Worm (Caenorhabditis elegans) whole organism, L3 larva: ENCODE data around the gene mecr-1.

Experiments used
- R02D3.7 ChIP-seq: fragments of 150-350 bp; optimal IDR thresholded peaks from 2 replicates; lab custom pipeline; 2014; ENCODE audit warnings: missing biosample characterization, missing genetic modification characterization
- ZK546.5 ChIP-seq: sonication (generic microtip); optimal IDR thresholded peaks from 2 replicates; lab custom pipeline; 2017; ENCODE audit warnings: missing biosample characterization, missing genetic modification characterization
- ama-1 ChIP-seq: fragments of 150-350 bp; optimal IDR thresholded peaks from 2 replicates; lab custom pipeline; 2018
- ceh-16 ChIP-seq: sonication (generic microtip); optimal IDR thresholded peaks from 2 replicates; lab custom pipeline; 2017; ENCODE audit warnings: missing biosample characterization, missing genetic modification characterization
- ceh-28 ChIP-seq: fragments of 150-350 bp; optimal IDR thresholded peaks from 2 replicates; lab custom pipeline; 2014; ENCODE audit warnings: missing biosample characterization, missing genetic modification reagents, missing genetic modification characterization
- ceh-82 ChIP-seq: fragments of 150-350 bp; optimal IDR thresholded peaks from 2 replicates; lab custom pipeline; 2014; ENCODE audit warnings: missing biosample characterization, missing genetic modification characterization
- ceh-9 ChIP-seq: sonication (generic microtip); optimal IDR thresholded peaks from 2 replicates; lab custom pipeline; 2018; ENCODE audit warnings: missing biosample characterization, missing genetic modification characterization
- egl-27 ChIP-seq: sonication (generic microtip); optimal IDR thresholded peaks from 4 replicates; lab custom pipeline; 2017; ENCODE audit warnings: missing biosample characterization, missing genetic modification reagents, missing genetic modification characterization
- egl-5 ChIP-seq: fragments of 150-350 bp; optimal IDR thresholded peaks from 2 replicates; lab custom pipeline; 2017; ENCODE audit warnings: missing biosample characterization, missing genetic modification reagents, missing genetic modification characterization, inconsistent platforms
- elt-2 ChIP-seq: sonication (generic microtip); optimal IDR thresholded peaks from 2 replicates; lab custom pipeline; 2016; ENCODE audit warnings: missing genetic modification reagents, mild to moderate bottlenecking, missing genetic modification characterization, missing compliant biosample characterization
- elt-3 ChIP-seq, 3 experiments: fragments of 150-350 bp in 1 of 3; sonication (generic microtip) in 2 of 3; optimal IDR thresholded peaks; 2 replicates in 2 of 3; 4 replicates in 1 of 3; lab custom pipeline; 2014 to 2017; ENCODE audit warnings: missing biosample characterization in 3 of 3, missing genetic modification characterization in 3 of 3
- fkh-2 ChIP-seq: fragments of 150-350 bp; optimal IDR thresholded peaks from 2 replicates; lab custom pipeline; 2014; ENCODE audit warnings: missing biosample characterization, missing genetic modification reagents, missing genetic modification characterization
- hmg-11 ChIP-seq: sonication (generic microtip); optimal IDR thresholded peaks from 2 replicates; lab custom pipeline; 2016; ENCODE audit warnings: missing genetic modification characterization, missing compliant biosample characterization
- jun-1 ChIP-seq: fragments of 150-350 bp; optimal IDR thresholded peaks from 2 replicates; lab custom pipeline; 2014; ENCODE audit warnings: missing biosample characterization, missing genetic modification reagents, missing genetic modification characterization
- lin-15B ChIP-seq: fragments of 150-350 bp; optimal IDR thresholded peaks from 2 replicates; lab custom pipeline; 2014; ENCODE audit warnings: missing biosample characterization, missing genetic modification characterization
- lin-39 ChIP-seq: fragments of 150-350 bp; optimal IDR thresholded peaks from 2 replicates; lab custom pipeline; 2018; ENCODE audit warnings: missing biosample characterization, missing genetic modification reagents, missing genetic modification characterization
- lsy-12 ChIP-seq: sonication (generic microtip); optimal IDR thresholded peaks from 2 replicates; lab custom pipeline; 2016; ENCODE audit warnings: mild to moderate bottlenecking, missing genetic modification characterization, missing compliant biosample characterization
- nfya-1 ChIP-seq: sonication (generic microtip); optimal IDR thresholded peaks from 2 replicates; lab custom pipeline; 2017; ENCODE audit warnings: missing genetic modification characterization, mild to moderate bottlenecking, missing compliant biosample characterization, antibody characterized with exemption, moderate library complexity; ENCODE audit not compliant: insufficient read depth
- nhr-11 ChIP-seq: fragments of 150-350 bp; optimal IDR thresholded peaks from 2 replicates; lab custom pipeline; 2014; ENCODE audit warnings: missing biosample characterization, missing genetic modification characterization
- nhr-12 ChIP-seq: fragments of 150-350 bp; optimal IDR thresholded peaks from 2 replicates; lab custom pipeline; 2014; ENCODE audit warnings: missing biosample characterization, missing genetic modification characterization
- nhr-23 ChIP-seq: fragments of 150-350 bp; optimal IDR thresholded peaks from 2 replicates; lab custom pipeline; 2014; ENCODE audit warnings: missing biosample characterization, missing genetic modification reagents, missing genetic modification characterization
- nhr-25 ChIP-seq: sonication (generic microtip); optimal IDR thresholded peaks from 2 replicates; lab custom pipeline; 2017; ENCODE audit warnings: missing biosample characterization, missing genetic modification characterization
- nhr-28 ChIP-seq: fragments of 150-350 bp; optimal IDR thresholded peaks from 2 replicates; lab custom pipeline; 2014; ENCODE audit warnings: missing biosample characterization, missing genetic modification characterization
- nhr-43 ChIP-seq: sonication (generic microtip); optimal IDR thresholded peaks from 2 replicates; lab custom pipeline; 2016; ENCODE audit warnings: mild to moderate bottlenecking, missing genetic modification characterization, missing compliant biosample characterization; ENCODE audit not compliant: poor library complexity, severe bottlenecking
- nhr-67 ChIP-seq: fragments of 150-350 bp; optimal IDR thresholded peaks from 2 replicates; lab custom pipeline; 2014; ENCODE audit warnings: missing biosample characterization, missing genetic modification characterization
- nhr-76 ChIP-seq: fragments of 150-350 bp; sonication (generic microtip); optimal IDR thresholded peaks from 5 replicates; lab custom pipeline; 2014; ENCODE audit warnings: missing biosample characterization, missing genetic modification characterization
- nhr-77 ChIP-seq: fragments of 150-350 bp; optimal IDR thresholded peaks from 2 replicates; lab custom pipeline; 2014; ENCODE audit warnings: missing biosample characterization, missing genetic modification characterization
- pha-4 ChIP-seq: fragments of 150-350 bp; optimal IDR thresholded peaks from 2 replicates; lab custom pipeline; 2014; ENCODE audit warnings: missing biosample characterization, missing genetic modification reagents, missing genetic modification characterization
- pqm-1 ChIP-seq: fragments of 150-350 bp; optimal IDR thresholded peaks from 2 replicates; lab custom pipeline; 2017; ENCODE audit warnings: missing biosample characterization, missing genetic modification characterization, inconsistent platforms
- sea-2 ChIP-seq: fragments of 150-350 bp; sonication (generic microtip); optimal IDR thresholded peaks from 4 replicates; lab custom pipeline; 2014; ENCODE audit warnings: missing biosample characterization, missing genetic modification reagents, missing genetic modification characterization
- snpc-4 ChIP-seq: fragments of 150-350 bp; optimal IDR thresholded peaks from 2 replicates; lab custom pipeline; 2014; ENCODE audit warnings: missing biosample characterization, missing genetic modification characterization
- tbx-2 ChIP-seq: sonication (generic microtip); optimal IDR thresholded peaks from 2 replicates; lab custom pipeline; 2016; ENCODE audit warnings: mild to moderate bottlenecking, missing genetic modification characterization, missing compliant biosample characterization
- unc-39 ChIP-seq: sonication (generic microtip); optimal IDR thresholded peaks from 4 replicates; lab custom pipeline; 2017; ENCODE audit warnings: missing biosample characterization, missing genetic modification characterization
- unc-62 ChIP-seq: fragments of 150-350 bp; sonication (generic microtip); optimal IDR thresholded peaks from 4 replicates; lab custom pipeline; 2014; ENCODE audit warnings: missing biosample characterization, missing genetic modification reagents, missing genetic modification characterization
- zag-1 ChIP-seq: fragments of 150-350 bp; optimal IDR thresholded peaks from 2 replicates; lab custom pipeline; 2014; ENCODE audit warnings: missing biosample characterization, missing genetic modification characterization
- ztf-4 ChIP-seq: fragments of 150-350 bp; optimal IDR thresholded peaks from 2 replicates; lab custom pipeline; 2014; ENCODE audit warnings: missing biosample characterization, missing genetic modification characterization

Gene mecr-1

ce11 chrII:13190412-13190811, 3.3 kb upstream of the mecr-1 start:
- no peak for TF ChIP-seq elt-3 (tag; optimal IDR thresholded peaks at IDR 0.05; lab: Kevin White, UChicago)
- TF ChIP-seq pha-4 (tag; lab: Kevin White, UChicago), result peak; percentile 37
- no peak for TF ChIP-seq jun-1 (tag; lab: Kevin White, UChicago)
- no peak for TF ChIP-seq lin-39 (tag; lab: Kevin White, UChicago)
- peak; percentile 58 for TF ChIP-seq pqm-1
- no peak for TF ChIP-seq lin-15B
- TF ChIP-seq fkh-2 (tag; lab: Kevin White, UChicago), result no peak
- TF ChIP-seq unc-39, result no peak
- peak; percentile 70 for TF ChIP-seq elt-2 (tag; lab: Kevin White, UChicago)
- no peak for TF ChIP-seq ceh-28 (tag; lab: Kevin White, UChicago)

- no peak for TF ChIP-seq nhr-28 (tag; lab: Kevin White, UChicago)
- TF ChIP-seq egl-5 (tag; lab: Kevin White, UChicago), result peak; percentile 7
- peak; percentile 79 for TF ChIP-seq pha-4 (tag; lab: Kevin White, UChicago)
- peak; percentile 14 for TF ChIP-seq lin-15B
- TF ChIP-seq snpc-4, result peak; percentile 8
- TF ChIP-seq ceh-9 (tag; lab: Kevin White, UChicago), result no peak
- no peak for TF ChIP-seq nhr-76
- TF ChIP-seq lin-39 (tag; lab: Kevin White, UChicago), result peak; percentile 86
- TF ChIP-seq nhr-25 (tag; lab: Kevin White, UChicago), result peak; percentile 61
- peak; percentile 70 for TF ChIP-seq unc-62 (GFP tag; lab: Kevin White, UChicago)
- no peak for TF ChIP-seq nfya-1 (tag; lab: Kevin White, UChicago)
- peak; percentile 35 for TF ChIP-seq hmg-11 (tag; lab: Kevin White, UChicago)
- TF ChIP-seq nhr-77, result no peak
Observed at ce11 chrII:13189363-13189762, 2.2 kb upstream of the mecr-1 start.

- TF ChIP-seq sea-2 (GFP tag; lab: Kevin White, UChicago) (no peak), R02D3.7 (tag; lab: Kevin White, UChicago) (no peak), zag-1 (tag; lab: Kevin White, UChicago) (no peak), egl-27 (tag; lab: Kevin White, UChicago) (no peak), nhr-43 (tag; lab: Kevin White, UChicago) (no peak), ama-1 (lab: Kevin White, UChicago) (no peak), ceh-16 (no peak), nhr-76 (no peak), snpc-4 (no peak), hmg-11 (tag; lab: Kevin White, UChicago) (no peak), tbx-2 (tag; lab: Kevin White, UChicago) (no peak), lin-15B (no peak), nhr-12 (tag; lab: Kevin White, UChicago) (no peak), nhr-77 (no peak), ceh-28 (tag; lab: Kevin White, UChicago) (no peak)
Observed at ce11 chrII:13188084-13188483, 970 bp upstream of the mecr-1 start.

ce11 chrII:13184129-13184528, 3.0 kb downstream of the mecr-1 start, which contains the start of gene W09H1.3:
TSS of gene W09H1.3 (plus strand) at chrII:13184429.
- TF ChIP-seq ZK546.5 (no peak), elt-2 (tag; lab: Kevin White, UChicago) (no peak), fkh-2 (tag; lab: Kevin White, UChicago) (no peak), nhr-11 (tag; lab: Kevin White, UChicago) (no peak), ztf-4 (no peak), tbx-2 (tag; lab: Kevin White, UChicago) (no peak), ceh-82 (tag; lab: Kevin White, UChicago) (no peak), sea-2 (GFP tag; lab: Kevin White, UChicago) (no peak), unc-62 (GFP tag; lab: Kevin White, UChicago) (no peak), nhr-25 (tag; lab: Kevin White, UChicago) (no peak), nhr-67 (tag; lab: Kevin White, UChicago) (no peak), lsy-12 (tag; lab: Kevin White, UChicago) (no peak), egl-27 (tag; lab: Kevin White, UChicago) (no peak), nhr-28 (tag; lab: Kevin White, UChicago) (no peak), nhr-76 (no peak), nhr-23 (tag; lab: Kevin White, UChicago) (no peak), pha-4 (tag; lab: Kevin White, UChicago) (no peak), nfya-1 (tag; lab: Kevin White, UChicago) (no peak), hmg-11 (tag; lab: Kevin White, UChicago) (no peak)
